Worm (Caenorhabditis elegans) whole organism, L2 larva: ENCODE measurements around the gene cutl-22.
A peak's percentile ranks its signal among the peaks of the same experiment; 100 is the strongest.

Source experiments
- R02D3.7 ChIP-seq: fragments of 150-350 bp; optimal IDR thresholded peaks from 2 replicates; lab custom pipeline; 2014; ENCODE audit warnings: missing biosample characterization, missing genetic modification characterization
- blmp-1 ChIP-seq: sonication (generic microtip); optimal IDR thresholded peaks from 2 replicates; lab custom pipeline; 2017; ENCODE audit warnings: missing genetic modification characterization, mild to moderate bottlenecking, missing compliant biosample characterization, antibody characterized with exemption, moderate library complexity; ENCODE audit not compliant: insufficient read depth
- fos-1 ChIP-seq: fragments of 150-350 bp; optimal IDR thresholded peaks from 2 replicates; lab custom pipeline; 2014; ENCODE audit warnings: missing biosample characterization, missing genetic modification characterization
- lin-11 ChIP-seq: fragments of 150-350 bp; sonication (generic microtip); optimal IDR thresholded peaks from 2 replicates; lab custom pipeline; 2014; ENCODE audit warnings: missing biosample characterization, missing genetic modification characterization, inconsistent platforms, mixed read lengths
- lin-13 ChIP-seq: fragments of 150-350 bp; optimal IDR thresholded peaks from 2 replicates; lab custom pipeline; 2014; ENCODE audit warnings: missing biosample characterization, missing genetic modification reagents, missing genetic modification characterization
- nhr-10 ChIP-seq: sonication (generic microtip); optimal IDR thresholded peaks from 2 replicates; lab custom pipeline; 2017; ENCODE audit warnings: missing biosample characterization, missing genetic modification characterization
- nhr-12 ChIP-seq: fragments of 150-350 bp; optimal IDR thresholded peaks from 2 replicates; lab custom pipeline; 2014; ENCODE audit warnings: missing biosample characterization, missing genetic modification characterization
- snpc-4 ChIP-seq: fragments of 150-350 bp; optimal IDR thresholded peaks from 2 replicates; lab custom pipeline; 2014; ENCODE audit warnings: missing biosample characterization, missing genetic modification characterization
- ztf-1 ChIP-seq: fragments of 200-800 bp; sonication (Bioruptor generic); conservative IDR thresholded peaks from 2 replicates; pipeline ENCODE4 v1.3.6; 2022; ENCODE audit warnings: missing genetic modification characterization, missing compliant biosample characterization
- ztf-11 ChIP-seq: sonication (generic microtip); optimal IDR thresholded peaks from 2 replicates; lab custom pipeline; 2017; ENCODE audit warnings: missing biosample characterization, missing genetic modification characterization

- TF ChIP-seq snpc-4 (tag; lab: Kevin White, UChicago) (peak; percentile 43), lin-13 (peak; percentile 45), lin-11 (tag; lab: Kevin White, UChicago) (peak; percentile 42), nhr-10 (tag; lab: Kevin White, UChicago) (no peak), nhr-12 (tag; lab: Kevin White, UChicago) (no peak), R02D3.7 (tag; lab: Kevin White, UChicago) (no peak), fos-1 (tag; lab: Kevin White, UChicago) (peak; percentile 43), blmp-1 (tag; lab: Kevin White, UChicago) (no peak), ztf-1 (no peak), ztf-11 (tag; lab: Kevin White, UChicago) (no peak)
Observed at ce11 chrV:1153925-1154324, 12.4 kb downstream of the cutl-22 start.
